Worm (Caenorhabditis elegans): Measurements from ENCODE around the gene cap-2.

Gene cap-2

DNA sequence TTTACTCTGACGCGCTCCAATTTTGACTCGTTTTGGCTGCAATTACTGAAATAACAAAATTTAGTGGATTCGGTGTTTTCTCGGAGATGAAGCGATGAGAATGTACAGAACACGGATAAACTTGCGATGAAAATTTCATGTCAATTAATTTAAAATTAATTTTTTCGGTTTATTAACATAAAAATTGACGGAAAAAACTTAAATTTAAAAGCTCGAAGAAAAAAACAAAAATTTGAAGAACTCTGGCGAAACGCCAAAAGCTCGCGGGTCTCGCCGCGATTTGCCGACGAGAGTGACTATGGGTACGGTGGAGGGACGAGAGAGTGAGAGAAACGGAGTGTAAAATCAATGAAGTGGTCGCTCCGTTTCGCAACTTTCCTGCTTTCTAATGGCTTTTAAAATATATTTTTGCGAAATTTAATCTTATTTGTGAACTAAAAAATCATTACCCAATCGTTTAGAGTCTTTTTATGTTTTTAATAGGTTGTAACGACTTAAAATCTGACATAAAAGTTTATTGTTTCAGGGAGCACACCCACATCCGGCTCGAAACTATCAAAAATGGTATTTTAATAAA, at the start of gene cap-2, which contains the start of gene gmps-1 (continued):
- TF ChIP-seq elt-2 (tag; optimal IDR thresholded peaks at IDR 0.05): peak; percentile 87
- TF ChIP-seq fos-1 (tag; optimal IDR thresholded peaks at IDR 0.05): peak; percentile 93
- TF ChIP-seq hlh-4 (tag; optimal IDR thresholded peaks at IDR 0.05): no peak
- peak; percentile 71 for TF ChIP-seq F16B12.6 (tag; optimal IDR thresholded peaks at IDR 0.05)
- no peak for TF ChIP-seq sptf-1 (tag; optimal IDR thresholded peaks at IDR 0.05)
- no peak for TF ChIP-seq nhr-12 (tag; optimal IDR thresholded peaks at IDR 0.05)
- TF ChIP-seq nhr-237 (tag; optimal IDR thresholded peaks at IDR 0.05): peak; percentile 76
- peak; percentile 83 to 89 (median 87) for TF ChIP-seq dpl-1 (GFP tag; optimal IDR thresholded peaks at IDR 0.05)
- TF ChIP-seq xbp-1 (tag; optimal IDR thresholded peaks at IDR 0.05): peak; percentile 96
- peak; percentile 63 for TF ChIP-seq vab-15 (tag; optimal IDR thresholded peaks at IDR 0.05)
- TF ChIP-seq sup-37 (GFP tag; optimal IDR thresholded peaks at IDR 0.05): peak; percentile 96
- TF ChIP-seq lin-15B (tag; optimal IDR thresholded peaks at IDR 0.05): peak; percentile 81
- peak; percentile 92 for TF ChIP-seq ceh-88 (GFP tag; IDR thresholded peaks at IDR 0.05)
- TF ChIP-seq egl-13 (tag; optimal IDR thresholded peaks at IDR 0.05): peak; percentile 96
- peak; percentile 97 for TF ChIP-seq irx-1 (tag; optimal IDR thresholded peaks at IDR 0.05)
- TF ChIP-seq unc-86 (tag; optimal IDR thresholded peaks at IDR 0.05): peak; percentile 98
- TF ChIP-seq fkh-10 (GFP tag; optimal IDR thresholded peaks at IDR 0.05): peak; percentile 95
- peak; percentile 78 for TF ChIP-seq ama-1 (optimal IDR thresholded peaks at IDR 0.05)
- TF ChIP-seq zip-4 (GFP tag; optimal IDR thresholded peaks at IDR 0.05): peak; percentile 96
- peak; percentile 98 for TF ChIP-seq nhr-20 (tag; optimal IDR thresholded peaks at IDR 0.05)
- TF ChIP-seq nhr-11 (tag; optimal IDR thresholded peaks at IDR 0.05): peak; percentile 92
- TF ChIP-seq sox-4 (tag; optimal IDR thresholded peaks at IDR 0.05): peak; percentile 91
- TF ChIP-seq C16A3.4 (tag; optimal IDR thresholded peaks at IDR 0.05): peak; percentile 94
- TF ChIP-seq isw-1 (GFP tag; IDR thresholded peaks at IDR 0.05): peak; percentile 97
- TF ChIP-seq nhr-76 (tag; optimal IDR thresholded peaks at IDR 0.05): no peak
- peak; percentile 96 for TF ChIP-seq fkh-8 (tag; optimal IDR thresholded peaks at IDR 0.05)
- TF ChIP-seq lin-13 (GFP tag; optimal IDR thresholded peaks at IDR 0.05): peak; percentile 95
- TF ChIP-seq ceh-63 (GFP tag; optimal IDR thresholded peaks at IDR 0.05): no peak
- peak; percentile 91 for TF ChIP-seq hpl-2 (GFP tag; optimal IDR thresholded peaks at IDR 0.05)
- TF ChIP-seq unc-30 (tag; optimal IDR thresholded peaks at IDR 0.05): peak; percentile 49
- TF ChIP-seq mab-9 (GFP tag; IDR thresholded peaks at IDR 0.05): peak; percentile 95
- peak; percentile 42 to 92 for TF ChIP-seq ztf-11 (tag; optimal IDR thresholded peaks at IDR 0.05)
- TF ChIP-seq jun-1 (tag; optimal IDR thresholded peaks at IDR 0.05): peak; percentile 95
- TF ChIP-seq C04F5.9 (tag; optimal IDR thresholded peaks at IDR 0.05): peak; percentile 100

DNA sequence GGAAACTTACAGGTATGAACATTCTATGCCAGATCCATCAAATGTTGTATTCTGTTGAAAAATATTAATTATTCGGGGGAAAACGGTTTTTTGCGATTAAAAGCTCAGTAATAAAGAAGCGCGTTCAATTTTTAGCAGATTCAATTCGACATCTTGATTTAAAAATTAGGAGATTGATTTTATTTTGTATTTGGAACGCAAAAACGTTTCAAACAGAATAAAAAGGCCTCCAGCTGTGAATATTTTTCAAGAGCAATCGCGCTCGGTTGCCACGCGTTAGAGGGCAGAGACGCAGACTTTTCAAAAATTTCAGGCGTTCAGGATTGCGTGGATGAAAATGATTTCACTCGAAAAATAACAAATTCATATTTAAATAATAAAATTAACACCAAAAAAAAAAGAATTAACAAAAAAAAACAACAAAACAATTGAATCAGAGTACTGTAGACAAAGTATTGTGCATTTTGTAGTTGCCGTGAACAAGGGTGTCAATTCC, 49.0 kb upstream of the cap-2 start, which contains the start of gene R06F6.8:
Gene R06F6.8, minus strand, starts transcription at position 51 of the 496 bp plus-strand sequence.
- no peak for TF ChIP-seq nhr-19 (GFP tag; conservative IDR thresholded peaks at IDR 0.05)
- no peak for TF ChIP-seq nhr-28 (tag; optimal IDR thresholded peaks at IDR 0.05)
- no peak for TF ChIP-seq aly-2 (tag; optimal IDR thresholded peaks at IDR 0.05)
- no peak for TF ChIP-seq nhr-20 (tag; optimal IDR thresholded peaks at IDR 0.05)
- no peak for TF ChIP-seq snpc-4 (tag; optimal IDR thresholded peaks at IDR 0.05)
- TF ChIP-seq ceh-82 (tag; optimal IDR thresholded peaks at IDR 0.05): peak in 1 of 3 experiments; percentile 20
- no peak for TF ChIP-seq lin-14 (GFP tag; optimal IDR thresholded peaks at IDR 0.05)
- TF ChIP-seq nhr-85 (tag): no peak
- TF ChIP-seq pax-3 (tag; optimal IDR thresholded peaks at IDR 0.05): no peak
- TF ChIP-seq tbx-2 (tag; optimal IDR thresholded peaks at IDR 0.05): no peak
- no peak for TF ChIP-seq mdl-1 (tag; optimal IDR thresholded peaks at IDR 0.05)
- TF ChIP-seq nhr-237 (tag; optimal IDR thresholded peaks at IDR 0.05): no peak
- no peak for TF ChIP-seq zip-4 (GFP tag; optimal IDR thresholded peaks at IDR 0.05)
- no peak for TF ChIP-seq alr-1 (tag; optimal IDR thresholded peaks at IDR 0.05; ENCODE audit: borderline replicate concordance)
- no peak for TF ChIP-seq ets-5 (GFP tag; IDR thresholded peaks at IDR 0.05)
- TF ChIP-seq fkh-10 (GFP tag; optimal IDR thresholded peaks at IDR 0.05): no peak
- no peak for TF ChIP-seq fkh-8 (tag; optimal IDR thresholded peaks at IDR 0.05)
- no peak for TF ChIP-seq ztf-11 (tag; optimal IDR thresholded peaks at IDR 0.05)
- peak; percentile 15 for TF ChIP-seq skn-1 (tag; optimal IDR thresholded peaks at IDR 0.05)
- peak; percentile 32 for TF ChIP-seq F16B12.6 (tag; optimal IDR thresholded peaks at IDR 0.05)
- TF ChIP-seq unc-62 (GFP tag; optimal IDR thresholded peaks at IDR 0.05): no peak
- no peak for TF ChIP-seq dsc-1 (tag; optimal IDR thresholded peaks at IDR 0.05)
- TF ChIP-seq ces-1 (GFP tag; optimal IDR thresholded peaks at IDR 0.05): no peak
- no peak for TF ChIP-seq blmp-1 (tag; optimal IDR thresholded peaks at IDR 0.05)
- TF ChIP-seq hlh-4 (tag; optimal IDR thresholded peaks at IDR 0.05): no peak
- TF ChIP-seq C16A3.4 (tag; optimal IDR thresholded peaks at IDR 0.05): peak; percentile 19
- no peak for TF ChIP-seq vab-15 (tag; optimal IDR thresholded peaks at IDR 0.05)
- TF ChIP-seq unc-98 (GFP tag; IDR thresholded peaks at IDR 0.05): no peak
- TF ChIP-seq egl-13 (tag; optimal IDR thresholded peaks at IDR 0.05): no peak

Data from whole organism, L1 larva.